Worm (Caenorhabditis elegans) whole organism, early embryonic: ENCODE results near the gene F23H11.2.
A peak's percentile ranks its signal among the peaks of the same experiment; 100 is the strongest.

Source experiments
- B0310.2 ChIP-seq: sonication (generic microtip); optimal IDR thresholded peaks from 2 replicates; lab custom pipeline; 2016; ENCODE audit warnings: mild to moderate bottlenecking, missing genetic modification characterization, missing compliant biosample characterization
- F13C5.2 ChIP-seq: sonication (generic microtip); optimal IDR thresholded peaks from 2 replicates; lab custom pipeline; 2017; ENCODE audit warnings: mild to moderate bottlenecking, missing genetic modification characterization, inconsistent platforms, missing compliant biosample characterization
- aly-1 ChIP-seq: sonication (generic microtip); optimal IDR thresholded peaks from 2 replicates; lab custom pipeline; 2016; ENCODE audit warnings: missing genetic modification characterization, missing compliant biosample characterization
- ama-1 ChIP-seq: fragments of 150-350 bp; optimal IDR thresholded peaks from 2 replicates; lab custom pipeline; 2014
- ceh-13 ChIP-seq: fragments of 200-800 bp; sonication (Bioruptor generic); optimal IDR thresholded peaks from 2 replicates; lab custom pipeline; 2018; ENCODE audit warnings: mild to moderate bottlenecking, missing genetic modification characterization, missing compliant biosample characterization
- ceh-36 ChIP-seq: sonication (generic microtip); optimal IDR thresholded peaks from 2 replicates; lab custom pipeline; 2016; ENCODE audit warnings: missing genetic modification characterization, inconsistent platforms, missing compliant biosample characterization
- ets-7 ChIP-seq: sonication (generic microtip); optimal IDR thresholded peaks from 2 replicates; lab custom pipeline; 2016; ENCODE audit warnings: missing genotype, missing genetic modification characterization, missing compliant biosample characterization
- flt-1 ChIP-seq: fragments of 200-800 bp; sonication (Bioruptor generic); IDR thresholded peaks from 2 replicates; pipeline ENCODE4 v1.3.6; 2022; ENCODE audit warnings: missing genetic modification characterization, missing compliant biosample characterization
- hmbx-1 ChIP-seq: sonication (generic microtip); optimal IDR thresholded peaks from 2 replicates; lab custom pipeline; 2016; ENCODE audit warnings: mild to moderate bottlenecking, missing genetic modification characterization, missing compliant biosample characterization
- hmg-4 ChIP-seq: fragments of 200-800 bp; sonication (Bioruptor generic); optimal IDR thresholded peaks from 2 replicates; lab custom pipeline; 2018; ENCODE audit warnings: mild to moderate bottlenecking, missing genetic modification characterization, missing compliant biosample characterization
- hnd-1 ChIP-seq: sonication (generic microtip); optimal IDR thresholded peaks from 2 replicates; lab custom pipeline; 2016; ENCODE audit warnings: missing genetic modification characterization, missing compliant biosample characterization
- pes-1 ChIP-seq: fragments of 200-800 bp; sonication (Bioruptor generic); IDR thresholded peaks from 2 replicates; pipeline ENCODE4 v1.3.6; 2022; ENCODE audit warnings: missing genetic modification reagents, missing genetic modification characterization, missing compliant biosample characterization
- scrt-1 ChIP-seq: fragments of 200-800 bp; sonication (Bioruptor generic); IDR thresholded peaks from 2 replicates; pipeline ENCODE4 v1.3.6; 2022; ENCODE audit warnings: missing genetic modification characterization, missing compliant biosample characterization
- sea-1 ChIP-seq: fragments of 200-800 bp; sonication (Bioruptor generic); conservative IDR thresholded peaks from 2 replicates; pipeline ENCODE4 v1.3.6; 2022; ENCODE audit warnings: missing genetic modification characterization, missing compliant biosample characterization
- tbx-11 ChIP-seq: fragments of 200-800 bp; sonication (Bioruptor generic); IDR thresholded peaks from 2 replicates; pipeline ENCODE4 v1.3.6; 2022; ENCODE audit warnings: missing genetic modification characterization, missing compliant biosample characterization
- tbx-37 ChIP-seq: fragments of 200-800 bp; sonication (Bioruptor generic); conservative IDR thresholded peaks from 2 replicates; pipeline ENCODE4 v1.3.6; 2022; ENCODE audit warnings: missing genetic modification reagents, missing genetic modification characterization, missing compliant biosample characterization
- tra-4 ChIP-seq: sonication (generic microtip); optimal IDR thresholded peaks from 2 replicates; lab custom pipeline; 2017; ENCODE audit warnings: missing genetic modification characterization, missing compliant biosample characterization

Gene F23H11.2

ce11 chrIII:916897-917296 is 21.4 kb downstream of the F23H11.2 start, which contains the start of gene idpp-13:
Gene idpp-13 (minus strand): TSS chrIII:916997.
- TF ChIP-seq ama-1 (lab: Kevin White, UChicago) (no peak), pes-1 (GFP tag; lab: Robert Waterston, UW) (no peak), tbx-37 (no peak), B0310.2 (tag; lab: Kevin White, UChicago) (no peak), hmg-4 (GFP tag; lab: Kevin White, UChicago) (no peak), hmbx-1 (tag; lab: Kevin White, UChicago) (no peak), ceh-13 (GFP tag; lab: Kevin White, UChicago) (no peak), scrt-1 (no peak), aly-1 (no peak), ceh-36 (tag; lab: Kevin White, UChicago) (no peak), flt-1 (GFP tag; lab: Robert Waterston, UW) (no peak), ets-7 (tag; lab: Kevin White, UChicago) (no peak), F13C5.2 (tag; lab: Kevin White, UChicago) (no peak), sea-1 (no peak), tra-4 (no peak), tbx-11 (GFP tag; lab: Robert Waterston, UW) (no peak), hnd-1 (no peak)

ce11 chrIII:919322-919721 is 23.8 kb downstream of the F23H11.2 start, which contains the start of gene F23H11.7:
Gene F23H11.7 (minus strand): TSS chrIII:919422.
- no peak for TF ChIP-seq ceh-13 (GFP tag; lab: Kevin White, UChicago)
- TF ChIP-seq ama-1 (lab: Kevin White, UChicago): no peak
- TF ChIP-seq sea-1: no peak
- no peak for TF ChIP-seq hnd-1
- TF ChIP-seq ets-7 (tag; lab: Kevin White, UChicago): no peak
- TF ChIP-seq B0310.2 (tag; lab: Kevin White, UChicago): no peak
- TF ChIP-seq tbx-37: no peak
- no peak for TF ChIP-seq ceh-36 (tag; lab: Kevin White, UChicago)
- no peak for TF ChIP-seq tra-4
- TF ChIP-seq pes-1 (GFP tag; lab: Robert Waterston, UW): no peak
- TF ChIP-seq tbx-11 (GFP tag; lab: Robert Waterston, UW): no peak
- TF ChIP-seq flt-1 (GFP tag; lab: Robert Waterston, UW): no peak
- TF ChIP-seq hmg-4 (GFP tag; lab: Kevin White, UChicago): no peak
- no peak for TF ChIP-seq scrt-1
- TF ChIP-seq hmbx-1 (tag; lab: Kevin White, UChicago): no peak
- TF ChIP-seq F13C5.2 (tag; lab: Kevin White, UChicago): no peak
- no peak for TF ChIP-seq aly-1

ce11 chrIII:926216-926615 is 30.7 kb downstream of the F23H11.2 start, which contains the start of gene pef-1:
Gene pef-1 (minus strand): TSS chrIII:926316.
- TF ChIP-seq flt-1 (GFP tag; lab: Robert Waterston, UW) (no peak), pes-1 (GFP tag; lab: Robert Waterston, UW) (no peak), tbx-11 (GFP tag; lab: Robert Waterston, UW) (no peak), aly-1 (no peak), hmg-4 (GFP tag; lab: Kevin White, UChicago) (no peak), ama-1 (lab: Kevin White, UChicago) (no peak), ceh-13 (GFP tag; lab: Kevin White, UChicago) (no peak), tbx-37 (no peak), hnd-1 (no peak), B0310.2 (tag; lab: Kevin White, UChicago) (no peak), ets-7 (tag; lab: Kevin White, UChicago) (no peak), ceh-36 (tag; lab: Kevin White, UChicago) (no peak), hmbx-1 (tag; lab: Kevin White, UChicago) (no peak), sea-1 (no peak), scrt-1 (no peak), tra-4 (no peak), F13C5.2 (tag; lab: Kevin White, UChicago) (no peak)

ce11 chrIII:931405-931804 is 35.9 kb downstream of the F23H11.2 start:
- TF ChIP-seq F13C5.2 (tag; lab: Kevin White, UChicago) (peak; percentile 81), hnd-1 (peak; percentile 94), ceh-36 (tag; lab: Kevin White, UChicago) (peak; percentile 85), ets-7 (tag; lab: Kevin White, UChicago) (peak; percentile 94), hmbx-1 (tag; lab: Kevin White, UChicago) (peak; percentile 90), B0310.2 (tag; lab: Kevin White, UChicago) (peak; percentile 9), tra-4 (peak; percentile 32), aly-1 (peak; percentile 84)

ce11 chrIII:936037-936507 is 40.5 kb downstream of the F23H11.2 start, which contains the start of gene fbxa-55:
Gene fbxa-55 (minus strand): TSS chrIII:936087.
- no peak for TF ChIP-seq hmg-4 (GFP tag; lab: Kevin White, UChicago)
- no peak for TF ChIP-seq hnd-1
- no peak for TF ChIP-seq tbx-11 (GFP tag; lab: Robert Waterston, UW)
- no peak for TF ChIP-seq tra-4
- TF ChIP-seq hmbx-1 (tag; lab: Kevin White, UChicago): no peak
- TF ChIP-seq pes-1 (GFP tag; lab: Robert Waterston, UW): no peak
- no peak for TF ChIP-seq ets-7 (tag; lab: Kevin White, UChicago)
- no peak for TF ChIP-seq ceh-36 (tag; lab: Kevin White, UChicago)
- TF ChIP-seq scrt-1: no peak
- TF ChIP-seq B0310.2 (tag; lab: Kevin White, UChicago): no peak
- no peak for TF ChIP-seq tbx-37
- no peak for TF ChIP-seq flt-1 (GFP tag; lab: Robert Waterston, UW)
- TF ChIP-seq F13C5.2 (tag; lab: Kevin White, UChicago): no peak
- TF ChIP-seq ama-1 (lab: Kevin White, UChicago): no peak
- TF ChIP-seq aly-1: no peak
- no peak for TF ChIP-seq ceh-13 (GFP tag; lab: Kevin White, UChicago)
- no peak for TF ChIP-seq sea-1

ce11 chrIII:937961-938360 is 42.4 kb downstream of the F23H11.2 start, which contains the start of gene fbxa-56:
Gene fbxa-56 (minus strand): TSS chrIII:938061.
- TF ChIP-seq tra-4 (no peak), tbx-11 (GFP tag; lab: Robert Waterston, UW) (no peak), ceh-13 (GFP tag; lab: Kevin White, UChicago) (no peak), aly-1 (no peak), hnd-1 (no peak), ets-7 (tag; lab: Kevin White, UChicago) (no peak), hmg-4 (GFP tag; lab: Kevin White, UChicago) (no peak), pes-1 (GFP tag; lab: Robert Waterston, UW) (no peak), sea-1 (no peak)

- TF ChIP-seq ceh-13 (GFP tag; lab: Kevin White, UChicago) (no peak), tbx-11 (GFP tag; lab: Robert Waterston, UW) (no peak), hnd-1 (no peak), flt-1 (GFP tag; lab: Robert Waterston, UW) (no peak), ceh-36 (tag; lab: Kevin White, UChicago) (no peak), tbx-37 (no peak), scrt-1 (no peak), pes-1 (GFP tag; lab: Robert Waterston, UW) (no peak), B0310.2 (tag; lab: Kevin White, UChicago) (no peak), F13C5.2 (tag; lab: Kevin White, UChicago) (no peak), tra-4 (no peak), hmg-4 (GFP tag; lab: Kevin White, UChicago) (no peak)
These were observed 43.0 kb downstream of the F23H11.2 start, which contains the start of gene fbxa-22 for ce11 chrIII:938569-938968. Gene fbxa-22 (plus strand): TSS chrIII:938869.
